Fruit fly (Drosophila melanogaster) S2 (cell line): ENCODE data around the gene CG7910.

ENCODE experiments used
- CG8478 ChIP-seq: fragments of >200 bp; optimal IDR thresholded peaks from 2 replicates; lab custom pipeline; 2018
- CTCF ChIP-seq, 2 experiments: fragments of >200 bp; optimal IDR thresholded peaks; 2 replicates each; lab custom pipeline; 2018

DNA sequence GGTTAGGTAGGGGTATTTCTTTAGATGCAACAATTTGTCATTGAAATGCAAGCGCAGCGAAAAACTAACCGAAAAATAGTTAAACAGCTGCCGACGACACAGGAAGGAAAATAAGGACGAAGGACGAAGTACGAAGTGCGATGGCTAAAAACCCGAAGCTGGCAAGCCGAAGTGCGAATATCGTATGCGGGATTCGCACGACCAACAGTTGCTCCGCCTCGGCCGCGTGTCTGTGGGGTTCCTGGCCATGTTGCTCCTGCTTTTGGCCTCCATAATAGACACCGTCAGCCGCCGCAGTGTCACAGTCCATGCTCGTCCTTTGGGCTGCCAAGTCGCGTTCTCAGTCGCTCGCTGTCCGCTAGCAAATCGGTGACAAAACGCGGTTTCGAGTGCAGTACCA lies 28.1 kb upstream of the CG7910 start, which contains the start of gene mAChR-B:
- no peak for TF ChIP-seq CG8478 (lab: Kevin White, UChicago)
- TF ChIP-seq CTCF (optimal IDR thresholded peaks at IDR 0.05; lab: Kevin White, UChicago), result no peak
